Fruit fly (Drosophila melanogaster): ENCODE data around the gene CG13116.

Gene CG13116

dm6 chr2L:9711107-9711585, 18.6 kb upstream of the CG13116 start, which contains the start of gene CG4364:
Gene CG4364 (minus strand): TSS chr2L:9711271.
- no peak for TF ChIP-seq dsf (GFP tag; optimal IDR thresholded peaks at IDR 0.05; ENCODE audit: borderline replicate concordance)
- TF ChIP-seq Abd-B (GFP tag; optimal IDR thresholded peaks at IDR 0.05), result no peak
- TF ChIP-seq Myc (optimal IDR thresholded peaks at IDR 0.05), result peak; percentile 67
- no peak for TF ChIP-seq Rel (GFP tag; optimal IDR thresholded peaks at IDR 0.05)
- TF ChIP-seq Rel (tag; optimal IDR thresholded peaks at IDR 0.05), result no peak

dm6 chr2L:9728791-9729190, 949 bp upstream of the CG13116 start:
- TF ChIP-seq h (GFP tag; optimal IDR thresholded peaks at IDR 0.05), result peak; percentile 24
- no peak for TF ChIP-seq dmrt93B (GFP tag; optimal IDR thresholded peaks at IDR 0.05)

dm6 chr2L:9731269-9731668, 1.5 kb downstream of the CG13116 start:
- peak; percentile 72 for TF ChIP-seq Myc (optimal IDR thresholded peaks at IDR 0.05)
- no peak for TF ChIP-seq Dif (GFP tag; optimal IDR thresholded peaks at IDR 0.05; ENCODE audit: partially characterized antibody)
- TF ChIP-seq dmrt93B (GFP tag; optimal IDR thresholded peaks at IDR 0.05), result no peak

- TF ChIP-seq jim (GFP tag; optimal IDR thresholded peaks at IDR 0.05), result no peak
- no peak for TF ChIP-seq h (GFP tag; optimal IDR thresholded peaks at IDR 0.05)
- TF ChIP-seq Dif (GFP tag; optimal IDR thresholded peaks at IDR 0.05; ENCODE audit: partially characterized antibody), result no peak
- no peak for TF ChIP-seq sv (GFP tag; optimal IDR thresholded peaks at IDR 0.05)
- TF ChIP-seq ey (GFP tag; optimal IDR thresholded peaks at IDR 0.05), result no peak
- TF ChIP-seq CG9705 (GFP tag; optimal IDR thresholded peaks at IDR 0.05), result no peak
- no peak for TF ChIP-seq dsf (GFP tag; optimal IDR thresholded peaks at IDR 0.05; ENCODE audit: borderline replicate concordance)
- TF ChIP-seq pan (optimal IDR thresholded peaks at IDR 0.05), result no peak
- no peak for TF ChIP-seq rgr (GFP tag; optimal IDR thresholded peaks at IDR 0.05)
- TF ChIP-seq GATAd (GFP tag; optimal IDR thresholded peaks at IDR 0.05), result no peak
- TF ChIP-seq Myc (optimal IDR thresholded peaks at IDR 0.05), result no peak
- no peak for TF ChIP-seq fru (GFP tag; optimal IDR thresholded peaks at IDR 0.05)
- TF ChIP-seq Jra (GFP tag; optimal IDR thresholded peaks at IDR 0.05), result no peak
- TF ChIP-seq brk (GFP tag; optimal IDR thresholded peaks at IDR 0.05), result no peak
- TF ChIP-seq HLH106 (tag; optimal IDR thresholded peaks at IDR 0.05), result no peak
Measured at dm6 chr2L:9734134-9734533, 4.4 kb downstream of the CG13116 start.

- TF ChIP-seq dsf (GFP tag; optimal IDR thresholded peaks at IDR 0.05; ENCODE audit: borderline replicate concordance) (no peak), sage (GFP tag; optimal IDR thresholded peaks at IDR 0.05) (no peak), GATAd (GFP tag; optimal IDR thresholded peaks at IDR 0.05) (no peak), ey (GFP tag; optimal IDR thresholded peaks at IDR 0.05) (peak; percentile 15), HLH106 (tag; optimal IDR thresholded peaks at IDR 0.05) (peak; percentile 51), jim (GFP tag; optimal IDR thresholded peaks at IDR 0.05) (no peak), lola (GFP tag; optimal IDR thresholded peaks at IDR 0.05) (no peak), Abd-B (GFP tag; optimal IDR thresholded peaks at IDR 0.05) (no peak), Myc (optimal IDR thresholded peaks at IDR 0.05) (no peak), Mio (GFP tag; optimal IDR thresholded peaks at IDR 0.05) (no peak), OdsH (GFP tag; optimal IDR thresholded peaks at IDR 0.05) (peak; percentile 34), h (GFP tag; optimal IDR thresholded peaks at IDR 0.05) (no peak), foxo (GFP tag; optimal IDR thresholded peaks at IDR 0.05) (peak in 1 of 2 experiments; percentile 31), CrebA (GFP tag; optimal IDR thresholded peaks at IDR 0.05; ENCODE audit: borderline replicate concordance) (no peak), Dif (GFP tag; optimal IDR thresholded peaks at IDR 0.05; ENCODE audit: partially characterized antibody) (peak; percentile 0), Hnf4 (GFP tag; optimal IDR thresholded peaks at IDR 0.05) (no peak), fru (GFP tag; optimal IDR thresholded peaks at IDR 0.05) (peak; percentile 14), Rel (GFP tag; optimal IDR thresholded peaks at IDR 0.05) (no peak), Rel (tag; optimal IDR thresholded peaks at IDR 0.05) (no peak), Dfd (GFP tag; optimal IDR thresholded peaks at IDR 0.05) (no peak), usp (GFP tag; optimal IDR thresholded peaks at IDR 0.05) (no peak), Jra (GFP tag; optimal IDR thresholded peaks at IDR 0.05) (peak; percentile 63), dl (GFP tag; optimal IDR thresholded peaks at IDR 0.05; ENCODE audit: insufficient read depth in 1 of 2, partially characterized antibody in 2 of 2) (no peak), woc (GFP tag; optimal IDR thresholded peaks at IDR 0.05) (peak; percentile 19), br (GFP tag; optimal IDR thresholded peaks at IDR 0.05) (peak; percentile 19), Vsx2 (GFP tag; optimal IDR thresholded peaks at IDR 0.05; ENCODE audit: partially characterized antibody) (no peak), dmrt93B (GFP tag; optimal IDR thresholded peaks at IDR 0.05) (peak; percentile 31), N (GFP tag; optimal IDR thresholded peaks at IDR 0.05) (no peak), Hr78 (GFP tag; optimal IDR thresholded peaks at IDR 0.05) (no peak), Hr83 (GFP tag; optimal IDR thresholded peaks at IDR 0.05; ENCODE audit: poor library complexity, severe bottlenecking) (no peak), CG32264 (GFP tag; optimal IDR thresholded peaks at IDR 0.05) (no peak), sv (GFP tag; optimal IDR thresholded peaks at IDR 0.05) (no peak), pan (optimal IDR thresholded peaks at IDR 0.05) (no peak), Sp1 (GFP tag; optimal IDR thresholded peaks at IDR 0.05) (peak; percentile 35), psq (GFP tag; optimal IDR thresholded peaks at IDR 0.05) (peak; percentile 5), CG9705 (GFP tag; optimal IDR thresholded peaks at IDR 0.05) (peak; percentile 10), rgr (GFP tag; optimal IDR thresholded peaks at IDR 0.05) (no peak)
Measured at dm6 chr2L:9736000-9736695, 6.4 kb downstream of the CG13116 start, which contains the start of gene CG13117. Gene CG13117 (plus strand): TSS chr2L:9736645.
